Worm (Caenorhabditis elegans) whole organism, late embryonic: ENCODE results near the gene Y54G2A.38.
A peak's percentile ranks its signal among the peaks of the same experiment; 100 is the strongest.

Experiments
- C08G9.2 ChIP-seq: sonication (generic microtip); optimal IDR thresholded peaks from 2 replicates; lab custom pipeline; 2016; ENCODE audit warnings: mild to moderate bottlenecking, missing genetic modification characterization, moderate library complexity, missing compliant biosample characterization
- F13H6.1 ChIP-seq: sonication (generic microtip); optimal IDR thresholded peaks from 2 replicates; lab custom pipeline; 2016; ENCODE audit warnings: missing genetic modification characterization, missing compliant biosample characterization
- K02D7.2 ChIP-seq: sonication (generic microtip); optimal IDR thresholded peaks from 2 replicates; lab custom pipeline; 2017; ENCODE audit warnings: mild to moderate bottlenecking, missing genetic modification characterization, missing compliant biosample characterization
- K09A11.1 ChIP-seq: sonication (generic microtip); optimal IDR thresholded peaks from 2 replicates; lab custom pipeline; 2017; ENCODE audit warnings: antibody characterized with exemption, mild to moderate bottlenecking, missing genetic modification characterization, missing compliant biosample characterization; ENCODE audit not compliant: insufficient read depth
- ahr-1 ChIP-seq: sonication (generic microtip); optimal IDR thresholded peaks from 2 replicates; lab custom pipeline; 2016; ENCODE audit warnings: missing genetic modification characterization, missing compliant biosample characterization
- ama-1 ChIP-seq: fragments of 150-350 bp; optimal IDR thresholded peaks from 2 replicates; lab custom pipeline; 2014
- ceh-19 ChIP-seq: fragments of 200-800 bp; sonication (Bioruptor generic); optimal IDR thresholded peaks from 2 replicates; lab custom pipeline; 2018; ENCODE audit warnings: mild to moderate bottlenecking, missing genetic modification characterization, missing compliant biosample characterization
- ceh-2 ChIP-seq: sonication (generic microtip); optimal IDR thresholded peaks from 2 replicates; lab custom pipeline; 2016; ENCODE audit warnings: missing genotype, missing genetic modification characterization, missing compliant biosample characterization
- ceh-24 ChIP-seq: sonication (generic microtip); optimal IDR thresholded peaks from 2 replicates; lab custom pipeline; 2016; ENCODE audit warnings: mild to moderate bottlenecking, missing genetic modification characterization, missing compliant biosample characterization
- ceh-30 ChIP-seq: fragments of 150-350 bp; optimal IDR thresholded peaks from 2 replicates; lab custom pipeline; 2014; ENCODE audit warnings: missing biosample characterization, missing genetic modification characterization
- ceh-6 ChIP-seq: fragments of 200-800 bp; sonication (Bioruptor generic); optimal IDR thresholded peaks from 2 replicates; lab custom pipeline; 2018; ENCODE audit warnings: mild to moderate bottlenecking, missing genetic modification characterization, missing compliant biosample characterization
- ceh-9 ChIP-seq: sonication (generic microtip); optimal IDR thresholded peaks from 2 replicates; lab custom pipeline; 2016; ENCODE audit warnings: mild to moderate bottlenecking, missing genetic modification characterization, inconsistent platforms, missing compliant biosample characterization
- che-1 ChIP-seq: sonication (generic microtip); optimal IDR thresholded peaks from 2 replicates; lab custom pipeline; 2016; ENCODE audit warnings: mild to moderate bottlenecking, missing genetic modification characterization, missing compliant biosample characterization
- dmd-4 ChIP-seq: sonication (generic microtip); optimal IDR thresholded peaks from 2 replicates; lab custom pipeline; 2016; ENCODE audit warnings: borderline replicate concordance, missing genetic modification characterization, missing compliant biosample characterization
- elt-4 ChIP-seq: sonication (generic microtip); optimal IDR thresholded peaks from 2 replicates; lab custom pipeline; 2016; ENCODE audit warnings: missing genetic modification characterization, missing compliant biosample characterization
- ets-4 ChIP-seq: sonication (generic microtip); optimal IDR thresholded peaks from 2 replicates; lab custom pipeline; 2016; ENCODE audit warnings: missing genetic modification characterization, missing compliant biosample characterization
- eyg-1 ChIP-seq: sonication (generic microtip); optimal IDR thresholded peaks from 2 replicates; lab custom pipeline; 2016; ENCODE audit warnings: missing genotype, missing genetic modification characterization, missing compliant biosample characterization
- fax-1 ChIP-seq: sonication (generic microtip); optimal IDR thresholded peaks from 2 replicates; lab custom pipeline; 2016; ENCODE audit warnings: missing genotype, missing genetic modification characterization, missing compliant biosample characterization
- fkh-10 ChIP-seq: fragments of 150-350 bp; optimal IDR thresholded peaks from 2 replicates; lab custom pipeline; 2014; ENCODE audit warnings: missing biosample characterization, missing genetic modification reagents, missing genetic modification characterization
- fkh-6 ChIP-seq: sonication (generic microtip); optimal IDR thresholded peaks from 2 replicates; lab custom pipeline; 2016; ENCODE audit warnings: missing genetic modification characterization, missing compliant biosample characterization
- hlh-13 ChIP-seq: fragments of 200-800 bp; sonication (Bioruptor generic); optimal IDR thresholded peaks from 2 replicates; lab custom pipeline; 2018; ENCODE audit warnings: mild to moderate bottlenecking, missing genetic modification characterization, missing compliant biosample characterization
- hlh-6 ChIP-seq: sonication (generic microtip); optimal IDR thresholded peaks from 2 replicates; lab custom pipeline; 2016; ENCODE audit warnings: missing genotype, missing genetic modification characterization, missing compliant biosample characterization
- hlh-8 ChIP-seq: sonication (generic microtip); optimal IDR thresholded peaks from 2 replicates; lab custom pipeline; 2016; ENCODE audit warnings: missing genotype, missing genetic modification characterization, missing compliant biosample characterization
- madf-2 ChIP-seq: sonication (generic microtip); optimal IDR thresholded peaks from 2 replicates; lab custom pipeline; 2017; ENCODE audit warnings: missing genetic modification characterization, missing compliant biosample characterization
- mec-3 ChIP-seq: sonication (generic microtip); optimal IDR thresholded peaks from 2 replicates; lab custom pipeline; 2016; ENCODE audit warnings: borderline replicate concordance, missing genetic modification characterization, missing compliant biosample characterization
- nfya-1 ChIP-seq: sonication (generic microtip); optimal IDR thresholded peaks from 2 replicates; lab custom pipeline; 2017; ENCODE audit warnings: missing genetic modification characterization, mild to moderate bottlenecking, missing compliant biosample characterization, antibody characterized with exemption, moderate library complexity
- pat-9 ChIP-seq: fragments of 200-800 bp; sonication (Bioruptor generic); optimal IDR thresholded peaks from 2 replicates; lab custom pipeline; 2018; ENCODE audit warnings: mild to moderate bottlenecking, missing genetic modification characterization, moderate library complexity, missing compliant biosample characterization
- pha-2 ChIP-seq: sonication (generic microtip); optimal IDR thresholded peaks from 2 replicates; lab custom pipeline; 2017; ENCODE audit warnings: mild to moderate bottlenecking, missing genetic modification characterization, missing compliant biosample characterization
- pha-4 ChIP-seq: fragments of 150-350 bp; optimal IDR thresholded peaks from 2 replicates; lab custom pipeline; 2018; ENCODE audit warnings: missing biosample characterization, missing genetic modification reagents, missing genetic modification characterization
- ref-2 ChIP-seq: sonication (generic microtip); optimal IDR thresholded peaks from 2 replicates; lab custom pipeline; 2016; ENCODE audit warnings: missing genetic modification characterization, missing compliant biosample characterization
- rnt-1 ChIP-seq: sonication (generic microtip); optimal IDR thresholded peaks from 2 replicates; lab custom pipeline; 2016; ENCODE audit warnings: missing genetic modification characterization, missing compliant biosample characterization
- sox-2 ChIP-seq: fragments of 200-800 bp; sonication (Bioruptor generic); IDR thresholded peaks from 2 replicates; pipeline ENCODE4 v1.3.6; 2022; ENCODE audit warnings: missing genetic modification reagents, missing genetic modification characterization, missing compliant biosample characterization
- sox-4 ChIP-seq: sonication (generic microtip); optimal IDR thresholded peaks from 2 replicates; lab custom pipeline; 2017; ENCODE audit warnings: mild to moderate bottlenecking, missing genetic modification characterization, inconsistent platforms, missing compliant biosample characterization
- tbx-2 ChIP-seq: sonication (generic microtip); optimal IDR thresholded peaks from 2 replicates; lab custom pipeline; 2016; ENCODE audit warnings: missing genetic modification characterization, missing compliant biosample characterization
- tbx-7 ChIP-seq: sonication (generic microtip); optimal IDR thresholded peaks from 2 replicates; lab custom pipeline; 2016; ENCODE audit warnings: missing genotype, missing genetic modification characterization, missing compliant biosample characterization
- ttx-3 ChIP-seq: sonication (generic microtip); optimal IDR thresholded peaks from 2 replicates; lab custom pipeline; 2016; ENCODE audit warnings: missing genetic modification reagents, missing genetic modification characterization, missing compliant biosample characterization
- unc-42 ChIP-seq: sonication (generic microtip); optimal IDR thresholded peaks from 2 replicates; lab custom pipeline; 2016; ENCODE audit warnings: missing genotype, missing genetic modification characterization, missing compliant biosample characterization
- unc-55 ChIP-seq: sonication (generic microtip); optimal IDR thresholded peaks from 2 replicates; lab custom pipeline; 2017; ENCODE audit warnings: missing biosample characterization, missing genetic modification reagents, missing genetic modification characterization
- unc-86 ChIP-seq: sonication (generic microtip); optimal IDR thresholded peaks from 2 replicates; lab custom pipeline; 2016; ENCODE audit warnings: missing genetic modification characterization, missing compliant biosample characterization

Y54G2A.38 gene

DNA sequence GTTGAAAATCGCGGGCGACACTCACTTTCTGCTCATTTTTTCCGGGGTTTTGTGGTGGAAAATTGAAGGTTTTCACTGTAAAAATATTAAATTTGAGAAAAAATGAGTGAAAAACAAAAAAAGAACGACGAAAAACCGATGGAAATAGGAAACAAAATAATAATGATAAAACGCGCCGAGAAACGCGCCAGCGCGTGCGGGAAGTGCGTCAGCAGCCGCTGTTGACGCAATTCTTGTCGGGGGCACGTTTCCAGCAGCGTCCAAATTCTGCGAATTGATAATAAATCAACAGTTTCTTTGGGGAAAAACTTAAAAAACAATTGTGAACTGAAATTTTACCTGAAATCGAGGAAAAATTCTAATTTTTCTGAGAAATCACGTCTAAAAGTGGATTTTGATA, 33.5 kb upstream of the Y54G2A.38 start, which contains the start of gene ubxn-2 (continued):
- no peak for TF ChIP-seq fkh-6
- TF ChIP-seq unc-42 (tag; lab: Kevin White, UChicago) = peak; percentile 24
- no peak for TF ChIP-seq pat-9 (tag; lab: Kevin White, UChicago)
- no peak for TF ChIP-seq ets-4 (tag; lab: Kevin White, UChicago)
- peak; percentile 0 for TF ChIP-seq rnt-1 (tag; lab: Kevin White, UChicago)
- TF ChIP-seq mec-3 (tag; lab: Kevin White, UChicago) = no peak
- no peak for TF ChIP-seq ceh-9 (tag; lab: Kevin White, UChicago)
- TF ChIP-seq dmd-4 (tag; lab: Kevin White, UChicago) = no peak
- TF ChIP-seq fax-1 (tag; lab: Kevin White, UChicago) = no peak
- TF ChIP-seq ama-1 (lab: Kevin White, UChicago) = no peak
- TF ChIP-seq madf-2 (tag; lab: Kevin White, UChicago) = no peak
- no peak for TF ChIP-seq ceh-6 (GFP tag; lab: Kevin White, UChicago)
- TF ChIP-seq nfya-1 = peak; percentile 40
- no peak for TF ChIP-seq tbx-7 (tag; lab: Kevin White, UChicago)
- TF ChIP-seq, all 69 proteins: peak for 14

DNA sequence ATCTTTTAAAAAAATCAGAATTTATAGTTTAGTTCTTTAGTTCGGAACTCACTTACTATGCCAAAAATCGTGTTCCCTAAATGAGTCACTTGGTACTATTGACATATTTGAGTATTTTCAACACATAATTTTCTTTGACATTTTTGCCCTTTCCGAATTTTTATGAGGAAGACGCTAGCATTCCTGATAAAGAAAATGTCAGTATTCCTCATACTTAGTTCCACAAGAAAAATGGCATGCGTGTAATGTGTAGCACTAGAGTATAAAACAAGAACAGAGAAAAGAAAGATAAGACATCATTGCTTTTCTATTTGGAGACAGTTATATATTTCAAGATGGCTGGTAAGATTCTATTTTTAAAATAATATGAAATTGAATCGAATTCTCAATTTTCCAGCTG, 29.3 kb upstream of the Y54G2A.38 start, which contains the start of gene Y94H6A.2:
Gene Y94H6A.2, plus strand, starts transcription at position 336 of the 400 bp plus-strand sequence.
- no peak for TF ChIP-seq pha-4 (tag; lab: Kevin White, UChicago)
- TF ChIP-seq nfya-1 = no peak
- TF ChIP-seq ref-2 (tag; lab: Kevin White, UChicago) = no peak
- TF ChIP-seq ceh-24 = no peak
- TF ChIP-seq ama-1 (lab: Kevin White, UChicago) = no peak
- no peak for TF ChIP-seq K02D7.2 (tag; lab: Kevin White, UChicago)
- TF ChIP-seq hlh-6 = no peak
- no peak for TF ChIP-seq elt-4 (tag; lab: Kevin White, UChicago)
- TF ChIP-seq sox-2 (GFP tag; lab: Robert Waterston, UW) = no peak
- TF ChIP-seq fkh-10 (GFP tag; lab: Kevin White, UChicago) = no peak
- TF ChIP-seq pat-9 (tag; lab: Kevin White, UChicago) = no peak
- no peak for TF ChIP-seq unc-55 (GFP tag; lab: Kevin White, UChicago)
- no peak for TF ChIP-seq ceh-9 (tag; lab: Kevin White, UChicago)
- no peak for TF ChIP-seq hlh-8

DNA sequence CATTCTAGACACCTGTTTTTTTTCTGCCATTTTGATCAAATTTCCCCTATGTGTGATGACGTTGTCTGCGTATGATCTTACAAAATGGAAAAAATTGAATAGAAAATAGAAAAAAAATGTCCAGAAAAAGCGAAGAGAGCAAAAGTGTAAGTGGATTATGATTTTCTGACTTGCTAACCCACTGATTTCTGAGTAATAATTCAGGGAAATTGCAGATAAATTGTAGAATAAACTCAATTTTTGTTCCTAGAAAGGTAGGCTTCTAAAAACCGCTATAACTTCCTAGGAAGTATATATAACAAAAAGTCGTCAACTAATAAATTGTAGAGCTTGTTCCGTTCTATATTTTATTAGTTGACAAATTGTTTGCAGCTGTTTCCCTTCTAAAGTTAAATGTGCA, 24.6 kb upstream of the Y54G2A.38 start:
- TF ChIP-seq F13H6.1 (tag; lab: Kevin White, UChicago) (no peak), pha-2 (tag; lab: Kevin White, UChicago) (no peak), unc-86 (no peak), hlh-13 (GFP tag; lab: Kevin White, UChicago) (no peak), C08G9.2 (no peak), ceh-9 (tag; lab: Kevin White, UChicago) (no peak), ceh-2 (no peak), tbx-2 (no peak), ahr-1 (tag; lab: Kevin White, UChicago) (no peak), ttx-3 (tag; lab: Kevin White, UChicago) (no peak), nfya-1 (no peak), eyg-1 (tag; lab: Kevin White, UChicago) (no peak), ets-4 (tag; lab: Kevin White, UChicago) (no peak), hlh-6 (no peak), fkh-10 (GFP tag; lab: Kevin White, UChicago) (no peak), che-1 (no peak), ceh-30 (tag; lab: Kevin White, UChicago) (no peak), K09A11.1 (tag; lab: Kevin White, UChicago) (no peak), sox-4 (tag; lab: Kevin White, UChicago) (no peak), ceh-19 (GFP tag; lab: Kevin White, UChicago) (no peak)
